Worm (Caenorhabditis elegans): ENCODE results near the gene nas-4.

nas-4 gene

DNA sequence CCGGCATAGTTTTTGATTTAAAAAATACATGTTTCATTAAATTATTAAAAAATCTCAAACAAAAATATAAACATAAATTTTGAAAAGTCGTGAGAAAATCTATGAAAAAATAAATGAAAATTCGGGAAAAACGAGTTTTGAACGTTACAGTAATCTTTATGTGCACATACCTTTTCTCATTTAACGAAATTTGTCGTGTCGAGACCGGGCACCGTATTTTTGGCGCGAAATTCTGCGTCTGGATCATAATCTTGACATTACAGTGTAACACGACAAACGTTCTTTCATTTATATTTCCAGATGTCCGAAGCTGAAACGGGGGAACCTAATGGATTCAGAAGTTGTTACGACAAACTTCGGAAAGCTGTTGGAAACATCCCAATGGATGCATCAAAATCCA is 25.9 kb downstream of the nas-4 start, which contains the start of gene C16A3.2:
Gene C16A3.2 (plus strand): TSS at position 301 of the 400 bp plus-strand sequence.
- peak; percentile 0 for TF ChIP-seq lsl-1 (GFP tag; optimal IDR thresholded peaks at IDR 0.05)
- TF ChIP-seq ceh-40 (GFP tag; IDR thresholded peaks at IDR 0.05) = no peak
- TF ChIP-seq ztf-18 (tag; optimal IDR thresholded peaks at IDR 0.05) = no peak
- TF ChIP-seq egl-44 (GFP tag; IDR thresholded peaks at IDR 0.05) = no peak
- no peak for TF ChIP-seq ceh-91 (GFP tag; IDR thresholded peaks at IDR 0.05)
- TF ChIP-seq Y67H2A.10 (GFP tag; conservative IDR thresholded peaks at IDR 0.05) = no peak
- TF ChIP-seq K11D2.4 (GFP tag; IDR thresholded peaks at IDR 0.05) = no peak

DNA sequence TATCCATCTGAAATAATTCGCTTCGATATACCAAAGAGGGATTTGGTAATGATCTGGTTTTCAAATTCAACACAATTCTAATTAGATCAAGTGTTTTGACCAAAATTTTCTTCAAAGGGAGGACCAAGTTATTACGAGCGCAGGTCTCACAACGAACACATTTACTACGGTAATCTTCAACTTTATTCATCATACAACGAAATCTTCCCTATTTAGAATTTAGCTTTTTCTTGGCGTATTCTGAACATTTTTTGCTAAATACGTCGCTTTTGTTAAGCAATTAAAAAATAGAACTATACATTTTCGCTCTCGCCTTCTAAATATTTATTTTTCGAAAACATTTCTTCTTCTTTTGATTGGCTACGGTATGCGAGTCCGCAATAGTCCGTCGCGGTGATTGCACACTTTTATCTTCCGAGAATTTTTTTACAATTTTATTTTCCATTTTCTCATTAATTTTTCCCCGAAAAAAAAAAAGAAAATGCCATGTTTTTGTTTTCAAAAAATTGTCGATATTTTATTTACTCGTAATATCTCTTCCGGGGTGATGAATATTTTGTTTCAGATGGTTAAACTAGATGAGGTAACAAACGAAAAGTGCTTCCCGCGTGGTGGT is 32.4 kb downstream of the nas-4 start, which contains the start of gene let-716:
Gene let-716 (plus strand): TSS at position 566 of the 616 bp plus-strand sequence.
- TF ChIP-seq ztf-6 (GFP tag; IDR thresholded peaks at IDR 0.05) (no peak), ZK185.1 (tag; optimal IDR thresholded peaks at IDR 0.05; ENCODE audit: poor library complexity, severe bottlenecking) (no peak), ceh-40 (GFP tag; IDR thresholded peaks at IDR 0.05) (no peak), nfyb-1 (GFP tag; IDR thresholded peaks at IDR 0.05) (no peak), F49E8.2 (tag; optimal IDR thresholded peaks at IDR 0.05; ENCODE audit: insufficient read depth) (peak; percentile 59), hsf-1 (GFP tag; IDR thresholded peaks at IDR 0.05) (no peak), T26A5.8 (tag; optimal IDR thresholded peaks at IDR 0.05) (no peak), bed-2 (GFP tag; IDR thresholded peaks at IDR 0.05) (no peak), lin-35 (GFP tag; optimal IDR thresholded peaks at IDR 0.05) (peak in 1 of 3 experiments; percentile 39), nhr-120 (GFP tag; IDR thresholded peaks at IDR 0.05) (no peak), ztf-3 (GFP tag; optimal IDR thresholded peaks at IDR 0.05) (no peak), mcd-1 (GFP tag; IDR thresholded peaks at IDR 0.05) (no peak), F10E7.11 (tag; optimal IDR thresholded peaks at IDR 0.05) (no peak), F57A8.1 (GFP tag; optimal IDR thresholded peaks at IDR 0.05) (no peak), Y67H2A.10 (GFP tag; conservative IDR thresholded peaks at IDR 0.05) (no peak), die-1 (tag; optimal IDR thresholded peaks at IDR 0.05) (no peak), ztf-25 (GFP tag; IDR thresholded peaks at IDR 0.05) (no peak), D2030.7 (GFP tag; IDR thresholded peaks at IDR 0.05) (no peak; the same call in 1 of the 2 replicates), C17E4.6 (GFP tag; IDR thresholded peaks at IDR 0.05) (no peak), F22D6.2 (tag; optimal IDR thresholded peaks at IDR 0.05) (no peak), lin-26 (GFP tag; IDR thresholded peaks at IDR 0.05) (no peak), xnd-1 (tag; optimal IDR thresholded peaks at IDR 0.05) (peak; percentile 14), nhr-27 (tag; optimal IDR thresholded peaks at IDR 0.05) (no peak), egl-18 (GFP tag; IDR thresholded peaks at IDR 0.05) (no peak), ceh-79 (tag; optimal IDR thresholded peaks at IDR 0.05) (no peak), madf-6 (GFP tag; IDR thresholded peaks at IDR 0.05) (peak; percentile 30; the same call in 1 of the 2 replicates), pha-4 (tag; optimal IDR thresholded peaks at IDR 0.05) (no peak), rpc-1 (optimal IDR thresholded peaks at IDR 0.05) (no peak), rpc-1 (tag; optimal IDR thresholded peaks at IDR 0.05) (no peak), lin-40 (tag; optimal IDR thresholded peaks at IDR 0.05) (no peak), nfya-1 (tag; optimal IDR thresholded peaks at IDR 0.05; ENCODE audit: borderline replicate concordance, insufficient read depth) (no peak), let-526 (GFP tag; IDR thresholded peaks at IDR 0.05) (no peak), attf-3 (GFP tag; conservative IDR thresholded peaks at IDR 0.05) (no peak), let-607 (tag; optimal IDR thresholded peaks at IDR 0.05) (no peak), egl-44 (GFP tag; IDR thresholded peaks at IDR 0.05) (no peak), zfh-2 (GFP tag; conservative IDR thresholded peaks at IDR 0.05) (no peak), ama-1 (optimal IDR thresholded peaks at IDR 0.05) (no peak), ama-1 (GFP tag; optimal IDR thresholded peaks at IDR 0.05) (peak in 1 of 2 experiments; percentile 2), snpc-1.3 (tag; optimal IDR thresholded peaks at IDR 0.05; ENCODE audit: insufficient read depth) (no peak), madf-8 (GFP tag; conservative IDR thresholded peaks at IDR 0.05) (no peak), akir-1 (GFP tag; optimal IDR thresholded peaks at IDR 0.05) (no peak), cebp-2 (GFP tag; IDR thresholded peaks at IDR 0.05) (no peak)
